Worm (Caenorhabditis elegans) whole organism, L3 larva: ENCODE results near the gene srz-5.

ENCODE experiments used
- R02D3.7 ChIP-seq: fragments of 150-350 bp; optimal IDR thresholded peaks from 2 replicates; lab custom pipeline; 2014; ENCODE audit warnings: missing biosample characterization, missing genetic modification characterization
- ZK546.5 ChIP-seq: sonication (generic microtip); optimal IDR thresholded peaks from 2 replicates; lab custom pipeline; 2017; ENCODE audit warnings: missing biosample characterization, missing genetic modification characterization
- aly-2 ChIP-seq: fragments of 150-350 bp; optimal IDR thresholded peaks from 2 replicates; lab custom pipeline; 2014; ENCODE audit warnings: missing biosample characterization, missing genetic modification characterization
- ama-1 ChIP-seq: fragments of 150-350 bp; optimal IDR thresholded peaks from 2 replicates; lab custom pipeline; 2018
- ceh-28 ChIP-seq: fragments of 150-350 bp; optimal IDR thresholded peaks from 2 replicates; lab custom pipeline; 2014; ENCODE audit warnings: missing biosample characterization, missing genetic modification reagents, missing genetic modification characterization
- ceh-82 ChIP-seq: fragments of 150-350 bp; optimal IDR thresholded peaks from 2 replicates; lab custom pipeline; 2014; ENCODE audit warnings: missing biosample characterization, missing genetic modification characterization
- ceh-9 ChIP-seq: sonication (generic microtip); optimal IDR thresholded peaks from 2 replicates; lab custom pipeline; 2018; ENCODE audit warnings: missing biosample characterization, missing genetic modification characterization
- daf-12 ChIP-seq: fragments of 150-350 bp; optimal IDR thresholded peaks from 2 replicates; lab custom pipeline; 2014; ENCODE audit warnings: missing biosample characterization, missing genetic modification reagents, missing genetic modification characterization
- egl-27 ChIP-seq: sonication (generic microtip); optimal IDR thresholded peaks from 4 replicates; lab custom pipeline; 2017; ENCODE audit warnings: missing biosample characterization, missing genetic modification reagents, missing genetic modification characterization
- egl-5 ChIP-seq: fragments of 150-350 bp; optimal IDR thresholded peaks from 2 replicates; lab custom pipeline; 2017; ENCODE audit warnings: missing biosample characterization, missing genetic modification reagents, missing genetic modification characterization, inconsistent platforms
- elt-1 ChIP-seq: fragments of 150-350 bp; optimal IDR thresholded peaks from 2 replicates; lab custom pipeline; 2014; ENCODE audit warnings: missing biosample characterization, missing genetic modification characterization
- elt-2 ChIP-seq: sonication (generic microtip); optimal IDR thresholded peaks from 2 replicates; lab custom pipeline; 2016; ENCODE audit warnings: missing genetic modification reagents, mild to moderate bottlenecking, missing genetic modification characterization, missing compliant biosample characterization
- elt-3 ChIP-seq, 3 experiments: fragments of 150-350 bp in 1 of 3; sonication (generic microtip) in 2 of 3; optimal IDR thresholded peaks; 2 replicates in 2 of 3; 4 replicates in 1 of 3; lab custom pipeline; 2014 to 2017; ENCODE audit warnings: missing biosample characterization in 3 of 3, missing genetic modification characterization in 3 of 3
- fkh-10 ChIP-seq: sonication (generic microtip); optimal IDR thresholded peaks from 2 replicates; lab custom pipeline; 2017; ENCODE audit warnings: missing biosample characterization, missing genetic modification reagents, missing genetic modification characterization
- fkh-2 ChIP-seq: fragments of 150-350 bp; optimal IDR thresholded peaks from 2 replicates; lab custom pipeline; 2014; ENCODE audit warnings: missing biosample characterization, missing genetic modification reagents, missing genetic modification characterization
- fos-1 ChIP-seq: fragments of 150-350 bp; optimal IDR thresholded peaks from 2 replicates; lab custom pipeline; 2014; ENCODE audit warnings: missing biosample characterization, missing genetic modification characterization
- hmg-11 ChIP-seq: sonication (generic microtip); optimal IDR thresholded peaks from 2 replicates; lab custom pipeline; 2016; ENCODE audit warnings: missing genetic modification characterization, missing compliant biosample characterization
- jun-1 ChIP-seq: fragments of 150-350 bp; optimal IDR thresholded peaks from 2 replicates; lab custom pipeline; 2014; ENCODE audit warnings: missing biosample characterization, missing genetic modification reagents, missing genetic modification characterization
- lin-15B ChIP-seq: fragments of 150-350 bp; optimal IDR thresholded peaks from 2 replicates; lab custom pipeline; 2014; ENCODE audit warnings: missing biosample characterization, missing genetic modification characterization
- lin-39 ChIP-seq: fragments of 150-350 bp; optimal IDR thresholded peaks from 2 replicates; lab custom pipeline; 2018; ENCODE audit warnings: missing biosample characterization, missing genetic modification reagents, missing genetic modification characterization
- lsy-12 ChIP-seq: sonication (generic microtip); optimal IDR thresholded peaks from 2 replicates; lab custom pipeline; 2016; ENCODE audit warnings: mild to moderate bottlenecking, missing genetic modification characterization, missing compliant biosample characterization
- mml-1 ChIP-seq: fragments of 150-350 bp; sonication (generic microtip); optimal IDR thresholded peaks from 3 replicates; lab custom pipeline; 2014; ENCODE audit warnings: missing biosample characterization, missing genetic modification characterization
- nfya-1 ChIP-seq: sonication (generic microtip); optimal IDR thresholded peaks from 2 replicates; lab custom pipeline; 2017; ENCODE audit warnings: missing genetic modification characterization, mild to moderate bottlenecking, missing compliant biosample characterization, antibody characterized with exemption, moderate library complexity; ENCODE audit not compliant: insufficient read depth
- nhr-11 ChIP-seq: fragments of 150-350 bp; optimal IDR thresholded peaks from 2 replicates; lab custom pipeline; 2014; ENCODE audit warnings: missing biosample characterization, missing genetic modification characterization
- nhr-12 ChIP-seq: fragments of 150-350 bp; optimal IDR thresholded peaks from 2 replicates; lab custom pipeline; 2014; ENCODE audit warnings: missing biosample characterization, missing genetic modification characterization
- nhr-23 ChIP-seq: fragments of 150-350 bp; optimal IDR thresholded peaks from 2 replicates; lab custom pipeline; 2014; ENCODE audit warnings: missing biosample characterization, missing genetic modification reagents, missing genetic modification characterization
- nhr-25 ChIP-seq: sonication (generic microtip); optimal IDR thresholded peaks from 2 replicates; lab custom pipeline; 2017; ENCODE audit warnings: missing biosample characterization, missing genetic modification characterization
- nhr-28 ChIP-seq: fragments of 150-350 bp; optimal IDR thresholded peaks from 2 replicates; lab custom pipeline; 2014; ENCODE audit warnings: missing biosample characterization, missing genetic modification characterization
- nhr-43 ChIP-seq: sonication (generic microtip); optimal IDR thresholded peaks from 2 replicates; lab custom pipeline; 2016; ENCODE audit warnings: mild to moderate bottlenecking, missing genetic modification characterization, missing compliant biosample characterization; ENCODE audit not compliant: poor library complexity, severe bottlenecking
- nhr-67 ChIP-seq: fragments of 150-350 bp; optimal IDR thresholded peaks from 2 replicates; lab custom pipeline; 2014; ENCODE audit warnings: missing biosample characterization, missing genetic modification characterization
- nhr-76 ChIP-seq: fragments of 150-350 bp; sonication (generic microtip); optimal IDR thresholded peaks from 5 replicates; lab custom pipeline; 2014; ENCODE audit warnings: missing biosample characterization, missing genetic modification characterization
- pha-4 ChIP-seq: fragments of 150-350 bp; optimal IDR thresholded peaks from 2 replicates; lab custom pipeline; 2014; ENCODE audit warnings: missing biosample characterization, missing genetic modification reagents, missing genetic modification characterization
- pqm-1 ChIP-seq: fragments of 150-350 bp; optimal IDR thresholded peaks from 2 replicates; lab custom pipeline; 2017; ENCODE audit warnings: missing biosample characterization, missing genetic modification characterization, inconsistent platforms
- sea-2 ChIP-seq: fragments of 150-350 bp; sonication (generic microtip); optimal IDR thresholded peaks from 4 replicates; lab custom pipeline; 2014; ENCODE audit warnings: missing biosample characterization, missing genetic modification reagents, missing genetic modification characterization
- skn-1 ChIP-seq: fragments of 150-350 bp; optimal IDR thresholded peaks from 2 replicates; lab custom pipeline; 2014; ENCODE audit warnings: missing biosample characterization, missing genetic modification characterization
- snpc-4 ChIP-seq: fragments of 150-350 bp; optimal IDR thresholded peaks from 2 replicates; lab custom pipeline; 2014; ENCODE audit warnings: missing biosample characterization, missing genetic modification characterization
- tbx-2 ChIP-seq: sonication (generic microtip); optimal IDR thresholded peaks from 2 replicates; lab custom pipeline; 2016; ENCODE audit warnings: mild to moderate bottlenecking, missing genetic modification characterization, missing compliant biosample characterization
- unc-39 ChIP-seq: sonication (generic microtip); optimal IDR thresholded peaks from 4 replicates; lab custom pipeline; 2017; ENCODE audit warnings: missing biosample characterization, missing genetic modification characterization
- unc-62 ChIP-seq: fragments of 150-350 bp; sonication (generic microtip); optimal IDR thresholded peaks from 4 replicates; lab custom pipeline; 2014; ENCODE audit warnings: missing biosample characterization, missing genetic modification reagents, missing genetic modification characterization
- zag-1 ChIP-seq: fragments of 150-350 bp; optimal IDR thresholded peaks from 2 replicates; lab custom pipeline; 2014; ENCODE audit warnings: missing biosample characterization, missing genetic modification characterization
- ztf-11 ChIP-seq: fragments of 150-350 bp; optimal IDR thresholded peaks from 2 replicates; lab custom pipeline; 2014; ENCODE audit warnings: missing biosample characterization, missing genetic modification characterization
- ztf-4 ChIP-seq: fragments of 150-350 bp; optimal IDR thresholded peaks from 2 replicates; lab custom pipeline; 2014; ENCODE audit warnings: missing biosample characterization, missing genetic modification characterization

srz-5 gene

ce11 chrII:3502520-3503323 lies 11.8 kb downstream of the srz-5 start, which contains the start of the genes col-71 and Y49F6B.2:
Gene col-71, minus strand, starts transcription at chrII:3502570.
Gene Y49F6B.2, plus strand, starts transcription at chrII:3502968.
- TF ChIP-seq egl-5 (peak; percentile 63), elt-3 (tag; optimal IDR thresholded peaks at IDR 0.05; lab: Kevin White, UChicago) (no peak), fkh-10 (GFP tag; lab: Kevin White, UChicago) (peak; percentile 59), ceh-9 (tag; lab: Kevin White, UChicago) (no peak), unc-39 (tag; lab: Kevin White, UChicago) (no peak), zag-1 (tag; lab: Kevin White, UChicago) (no peak), elt-2 (peak; percentile 28), tbx-2 (tag; lab: Kevin White, UChicago) (peak; percentile 21), fkh-2 (tag; lab: Kevin White, UChicago) (no peak), snpc-4 (tag; lab: Kevin White, UChicago) (peak; percentile 73), ama-1 (lab: Kevin White, UChicago) (no peak), nhr-43 (tag; lab: Kevin White, UChicago) (no peak), nhr-23 (peak; percentile 61), hmg-11 (tag; lab: Kevin White, UChicago) (peak; percentile 50), lin-15B (tag; lab: Kevin White, UChicago) (peak; percentile 94), lin-39 (tag; lab: Kevin White, UChicago) (peak; percentile 68), sea-2 (GFP tag; lab: Kevin White, UChicago) (no peak), ztf-4 (no peak), jun-1 (tag; lab: Kevin White, UChicago) (no peak), nhr-28 (tag; lab: Kevin White, UChicago) (no peak), aly-2 (tag; lab: Kevin White, UChicago) (no peak), elt-1 (tag; lab: Kevin White, UChicago) (no peak), lsy-12 (tag; lab: Kevin White, UChicago) (no peak), skn-1 (tag; lab: Kevin White, UChicago) (peak; percentile 30), pha-4 (tag; lab: Kevin White, UChicago) (peak; percentile 75), nhr-12 (tag; lab: Kevin White, UChicago) (no peak), unc-62 (GFP tag; lab: Kevin White, UChicago) (no peak), ceh-82 (tag; lab: Kevin White, UChicago) (no peak), pqm-1 (tag; lab: Kevin White, UChicago) (no peak), daf-12 (no peak), egl-27 (no peak), R02D3.7 (tag; lab: Kevin White, UChicago) (peak; percentile 29), ztf-11 (no peak), fos-1 (tag; lab: Kevin White, UChicago) (no peak), ceh-28 (peak; percentile 47), nfya-1 (tag; lab: Kevin White, UChicago) (peak; percentile 67), nhr-76 (no peak), mml-1 (tag; lab: Kevin White, UChicago) (no peak)

DNA sequence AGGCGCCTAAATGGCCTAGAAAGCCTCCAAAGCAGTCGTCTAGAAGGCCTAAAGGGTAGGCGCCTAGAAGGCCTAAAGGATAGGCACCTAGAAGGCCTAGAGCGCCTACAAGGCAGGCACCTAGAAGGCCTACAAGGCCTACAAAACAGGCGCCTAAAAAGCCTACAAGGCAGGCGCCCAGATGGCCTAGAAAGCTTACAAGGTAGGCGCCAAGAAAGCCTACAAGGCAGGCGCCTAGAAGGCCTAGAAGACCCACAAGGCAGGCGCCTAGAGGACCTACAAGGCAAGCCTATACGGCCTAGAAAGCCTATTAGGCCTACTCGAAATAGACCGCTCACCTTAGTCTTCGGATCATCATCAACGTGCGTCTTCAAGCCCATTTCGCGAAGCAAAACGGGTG lies 12.5 kb downstream of the srz-5 start:
- TF ChIP-seq jun-1 (tag; lab: Kevin White, UChicago), result no peak
- no peak for TF ChIP-seq ztf-4
- TF ChIP-seq daf-12, result no peak
- TF ChIP-seq nhr-67, result no peak
- TF ChIP-seq, all 47 proteins: peak for 0

DNA sequence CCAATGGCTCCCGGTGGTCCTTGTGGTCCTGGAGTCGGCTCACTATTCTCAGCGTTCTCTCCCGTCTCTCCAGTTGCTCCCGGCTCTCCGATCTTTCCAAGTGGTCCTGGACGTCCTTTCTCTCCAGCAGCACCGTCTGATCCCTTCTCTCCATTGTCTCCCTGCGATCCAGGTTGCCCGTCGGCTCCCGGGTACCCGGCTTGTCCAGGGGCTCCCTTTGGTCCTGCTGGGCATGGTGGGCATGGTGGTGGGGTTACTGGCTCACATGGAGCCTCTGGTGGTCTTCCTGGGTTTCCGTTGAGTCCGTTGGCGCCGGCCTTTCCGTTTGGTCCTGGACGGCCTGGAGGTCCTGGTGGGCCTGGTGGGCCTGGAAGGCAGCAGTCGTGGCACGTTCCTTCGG lies 14.2 kb downstream of the srz-5 start:
- no peak for TF ChIP-seq ceh-9 (tag; lab: Kevin White, UChicago)
- TF ChIP-seq elt-3 (tag; optimal IDR thresholded peaks at IDR 0.05; lab: Kevin White, UChicago), result no peak
- no peak for TF ChIP-seq nhr-11 (tag; lab: Kevin White, UChicago)
- no peak for TF ChIP-seq daf-12
- TF ChIP-seq skn-1 (tag; lab: Kevin White, UChicago), result no peak
- no peak for TF ChIP-seq snpc-4 (tag; lab: Kevin White, UChicago)
- TF ChIP-seq ZK546.5 (tag; lab: Kevin White, UChicago), result no peak
- TF ChIP-seq nhr-23, result no peak
- TF ChIP-seq nfya-1 (tag; lab: Kevin White, UChicago), result no peak
- TF ChIP-seq nhr-25, result no peak
- no peak for TF ChIP-seq ztf-11
- no peak for TF ChIP-seq lsy-12 (tag; lab: Kevin White, UChicago)
- no peak for TF ChIP-seq ceh-28
- no peak for TF ChIP-seq nhr-67
- TF ChIP-seq hmg-11 (tag; lab: Kevin White, UChicago), result no peak
- no peak for TF ChIP-seq nhr-76
- TF ChIP-seq R02D3.7 (tag; lab: Kevin White, UChicago), result no peak
- TF ChIP-seq lin-39 (tag; lab: Kevin White, UChicago), result no peak
- no peak for TF ChIP-seq ztf-4
